Fruit fly (Drosophila melanogaster): ENCODE results near the gene CG11523.

DNA sequence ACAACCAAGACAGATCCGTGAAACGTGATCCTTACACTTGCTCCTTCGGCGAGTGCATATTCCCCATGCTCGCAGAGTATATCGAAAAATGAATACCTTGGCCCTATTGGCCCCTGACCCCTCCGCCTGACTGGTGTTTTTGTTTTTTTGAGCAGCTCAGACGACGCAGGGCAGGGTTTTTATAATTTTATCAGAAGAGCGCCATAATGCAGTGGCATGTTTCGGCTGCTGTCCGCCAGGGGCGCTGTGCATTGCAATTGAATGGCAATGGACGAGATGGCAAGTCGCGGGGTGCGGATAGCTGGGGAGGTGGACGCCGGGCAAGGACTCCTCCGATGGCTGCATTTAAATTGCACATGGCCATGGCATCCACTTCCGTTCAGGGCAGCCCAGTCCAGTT is 43.4 kb downstream of the CG11523 start:
- no peak for TF ChIP-seq Taf1 (GFP tag; IDR thresholded peaks at IDR 0.05)
- no peak for TF ChIP-seq HLH54F (GFP tag; optimal IDR thresholded peaks at IDR 0.05)
- no peak for TF ChIP-seq CG4854 (GFP tag; optimal IDR thresholded peaks at IDR 0.05)
- no peak for TF ChIP-seq tin (GFP tag; optimal IDR thresholded peaks at IDR 0.05)
- no peak for TF ChIP-seq sob (GFP tag; IDR thresholded peaks at IDR 0.05)
- no peak for TF ChIP-seq Tbp (GFP tag; optimal IDR thresholded peaks at IDR 0.05)
- TF ChIP-seq CG17328 (GFP tag; IDR thresholded peaks at IDR 0.05): no peak
- no peak for TF ChIP-seq amos (GFP tag; IDR thresholded peaks at IDR 0.05; ENCODE audit: partially characterized antibody)
- peak; percentile 65 for TF ChIP-seq Ets65A (GFP tag)

Data from whole organism, embryonic.